Fruit fly (Drosophila melanogaster) whole organism, pupa: ENCODE measurements around the gene CG6865.
A peak's percentile ranks its signal among the peaks of the same experiment; 100 is the strongest.

ENCODE experiments used
- CG10348 ChIP-seq: fragments of 200-800 bp; sonication (Bioruptor generic); IDR thresholded peaks from 2 replicates; pipeline ENCODE4 v1.3.6; 2022; ENCODE audit warnings: missing biosample characterization, missing genetic modification characterization
- CG12605 ChIP-seq: fragments of 200-800 bp; sonication (Bioruptor generic); IDR thresholded peaks from 2 replicates; pipeline ENCODE4 v1.3.6; 2022; ENCODE audit warnings: missing biosample characterization, missing genetic modification characterization
- CG13204 ChIP-seq: fragments of 200-800 bp; sonication (Bioruptor generic); optimal IDR thresholded peaks from 2 replicates; lab custom pipeline; 2018; ENCODE audit warnings: missing biosample characterization, mild to moderate bottlenecking, missing genetic modification characterization, moderate library complexity
- CG14655 ChIP-seq: fragments of 200-800 bp; sonication (Bioruptor generic); optimal IDR thresholded peaks from 3 replicates; lab custom pipeline; 2017; ENCODE audit warnings: mild to moderate bottlenecking, missing biosample characterization, missing genetic modification reagents, missing genetic modification characterization
- CG15710 ChIP-seq: fragments of 200-800 bp; sonication (Bioruptor generic); optimal IDR thresholded peaks from 2 replicates; lab custom pipeline; 2018; ENCODE audit warnings: missing biosample characterization, mild to moderate bottlenecking, missing genetic modification characterization, moderate library complexity
- CG17806 ChIP-seq: fragments of 200-800 bp; sonication (Bioruptor generic); optimal IDR thresholded peaks from 2 replicates; lab custom pipeline; 2018; ENCODE audit warnings: missing biosample characterization, mild to moderate bottlenecking, missing genetic modification characterization, moderate library complexity
- CG32121 ChIP-seq: fragments of 200-800 bp; sonication (Bioruptor generic); IDR thresholded peaks from 2 replicates; pipeline ENCODE4 v1.3.6; 2022; ENCODE audit warnings: missing biosample characterization, missing genetic modification characterization
- CG34367 ChIP-seq: fragments of 200-800 bp; sonication (Bioruptor generic); optimal IDR thresholded peaks from 2 replicates; lab custom pipeline; 2018; ENCODE audit warnings: missing biosample characterization, mild to moderate bottlenecking, missing genetic modification characterization
- CG4496 ChIP-seq: fragments of 200-800 bp; sonication (Bioruptor generic); IDR thresholded peaks from 3 replicates; pipeline ENCODE4 v1.3.6; 2022; ENCODE audit warnings: missing biosample characterization, missing genetic modification characterization
- CG8159 ChIP-seq: fragments of 200-800 bp; sonication (Bioruptor generic); optimal IDR thresholded peaks from 3 replicates; lab custom pipeline; 2018; ENCODE audit warnings: missing biosample characterization, mild to moderate bottlenecking, missing genetic modification characterization, moderate library complexity
- CG8301 ChIP-seq: fragments of 200-800 bp; sonication (Bioruptor generic); optimal IDR thresholded peaks from 2 replicates; lab custom pipeline; 2018; ENCODE audit warnings: missing biosample characterization, mild to moderate bottlenecking, missing genetic modification characterization
- CG9948 ChIP-seq: fragments of 200-800 bp; sonication (Bioruptor generic); optimal IDR thresholded peaks from 2 replicates; lab custom pipeline; 2018; ENCODE audit warnings: missing biosample characterization, mild to moderate bottlenecking, missing genetic modification characterization, moderate library complexity
- D1 ChIP-seq: fragments of 200-800 bp; sonication (Bioruptor generic); optimal IDR thresholded peaks from 2 replicates; lab custom pipeline; 2018; ENCODE audit warnings: missing biosample characterization, mild to moderate bottlenecking, missing genetic modification characterization, moderate library complexity
- EcR ChIP-seq: fragments of 200-800 bp; sonication (Bioruptor generic); optimal IDR thresholded peaks from 3 replicates; lab custom pipeline; 2019; ENCODE audit warnings: missing biosample characterization, missing genetic modification characterization, mild to moderate bottlenecking, moderate library complexity, missing genetic modification reagents
- Ets98B ChIP-seq: fragments of 200-800 bp; sonication (Bioruptor generic); IDR thresholded peaks from 2 replicates; pipeline ENCODE4 v1.3.6; 2022; ENCODE audit warnings: missing biosample characterization, missing genetic modification characterization
- Pif1A ChIP-seq: fragments of 200-800 bp; sonication (Bioruptor generic); optimal IDR thresholded peaks from 3 replicates; lab custom pipeline; 2016; ENCODE audit warnings: missing biosample characterization, missing genetic modification characterization
- Pif1B ChIP-seq: fragments of 200-800 bp; sonication (Bioruptor generic); optimal IDR thresholded peaks from 3 replicates; lab custom pipeline; 2016; ENCODE audit warnings: missing biosample characterization, missing genetic modification characterization
- Snoo ChIP-seq: fragments of 200-800 bp; sonication (Bioruptor generic); optimal IDR thresholded peaks from 3 replicates; lab custom pipeline; 2017; ENCODE audit warnings: missing biosample characterization, mild to moderate bottlenecking, missing genetic modification characterization, inconsistent platforms
- fd96Ca ChIP-seq: fragments of 200-800 bp; sonication (Bioruptor generic); IDR thresholded peaks from 3 replicates; pipeline ENCODE4 v1.3.6; 2022; ENCODE audit warnings: missing biosample characterization, missing genetic modification characterization
- gl ChIP-seq: fragments of 200-800 bp; sonication (Bioruptor generic); optimal IDR thresholded peaks from 2 replicates; lab custom pipeline; 2018; ENCODE audit warnings: missing biosample characterization, mild to moderate bottlenecking, missing genetic modification characterization
- rn ChIP-seq: fragments of 200-800 bp; sonication (Bioruptor generic); IDR thresholded peaks from 2 replicates; pipeline ENCODE4 v1.3.6; 2022; ENCODE audit warnings: missing biosample characterization, missing genetic modification characterization

The CG6865 gene

dm6 chr3L:18863327-18863726 lies at the start of gene CG6865:
TSS of gene CG6865 (plus strand) at chr3L:18863647.
- TF ChIP-seq CG17806 (tag; lab: Kevin White, UChicago) (no peak), CG8159 (tag; lab: Kevin White, UChicago) (no peak), CG4496 (GFP tag; lab: Robert Waterston, UW) (no peak), D1 (no peak), fd96Ca (GFP tag; lab: Robert Waterston, UW) (no peak), CG14655 (no peak), CG12605 (GFP tag; lab: Robert Waterston, UW) (no peak), CG9948 (tag; lab: Kevin White, UChicago) (no peak), rn (no peak), Pif1B (no peak), CG13204 (no peak), gl (tag; lab: Kevin White, UChicago) (no peak), CG32121 (no peak), Pif1A (GFP tag; lab: Kevin White, UChicago) (no peak), Snoo (tag; lab: Kevin White, UChicago) (no peak), Ets98B (GFP tag; lab: Robert Waterston, UW) (no peak), EcR (no peak), CG15710 (no peak)

- TF ChIP-seq CG8159 (tag; lab: Kevin White, UChicago) (peak; percentile 35), CG10348 (GFP tag; lab: Robert Waterston, UW) (no peak), CG14655 (peak; percentile 86), CG8301 (tag; lab: Kevin White, UChicago) (peak; percentile 80), CG4496 (GFP tag; lab: Robert Waterston, UW) (peak; percentile 82; the same call in 2 of the 3 replicates), CG13204 (peak; percentile 83), CG34367 (peak; percentile 62), gl (tag; lab: Kevin White, UChicago) (peak; percentile 72), D1 (no peak), CG9948 (tag; lab: Kevin White, UChicago) (peak; percentile 29), CG15710 (peak; percentile 42), Pif1A (GFP tag; lab: Kevin White, UChicago) (peak; percentile 80), Ets98B (GFP tag; lab: Robert Waterston, UW) (peak; percentile 78), rn (no peak; the same call in 1 of the 2 replicates), CG17806 (tag; lab: Kevin White, UChicago) (peak; percentile 44), CG12605 (GFP tag; lab: Robert Waterston, UW) (peak; percentile 59; the same call in 1 of the 2 replicates), fd96Ca (GFP tag; lab: Robert Waterston, UW) (no peak), CG32121 (peak; percentile 84), Snoo (tag; lab: Kevin White, UChicago) (peak; percentile 71), EcR (peak; percentile 91), Pif1B (peak; percentile 65)
These were observed 49.3 kb upstream of the CG6865 start for dm6 chr3L:18813963-18814647.

- TF ChIP-seq fd96Ca (GFP tag; lab: Robert Waterston, UW) (no peak), CG9948 (tag; lab: Kevin White, UChicago) (no peak), CG4496 (GFP tag; lab: Robert Waterston, UW) (no peak), rn (no peak), Snoo (tag; lab: Kevin White, UChicago) (no peak), CG32121 (no peak), D1 (no peak), CG17806 (tag; lab: Kevin White, UChicago) (no peak), CG8301 (tag; lab: Kevin White, UChicago) (no peak), Pif1A (GFP tag; lab: Kevin White, UChicago) (no peak), CG14655 (no peak), CG13204 (no peak), gl (tag; lab: Kevin White, UChicago) (no peak)
- TF ChIP-seq, all 21 proteins: peak for 0
These were observed 47.3 kb upstream of the CG6865 start for dm6 chr3L:18816176-18816575.

DNA sequence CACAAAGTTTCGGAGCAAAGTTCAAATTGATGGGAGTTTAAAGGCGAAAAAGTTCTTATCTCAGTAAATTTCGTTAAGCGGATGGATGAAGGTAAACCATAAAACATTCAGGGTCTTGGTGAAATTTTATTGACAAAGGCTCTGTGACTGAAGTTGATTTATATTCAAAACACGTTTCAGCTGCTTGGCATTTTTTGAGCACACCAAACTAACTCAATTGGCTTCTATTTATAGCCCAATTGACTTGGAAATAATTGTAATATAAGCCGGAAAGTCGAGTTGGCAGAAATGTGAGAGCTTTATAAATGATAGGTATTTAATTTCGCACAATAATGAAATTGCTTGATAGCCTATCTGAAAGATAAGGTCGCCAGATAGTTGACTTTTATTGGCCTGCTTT lies 46.7 kb upstream of the CG6865 start:
- no peak for TF ChIP-seq Snoo (tag; lab: Kevin White, UChicago)

DNA sequence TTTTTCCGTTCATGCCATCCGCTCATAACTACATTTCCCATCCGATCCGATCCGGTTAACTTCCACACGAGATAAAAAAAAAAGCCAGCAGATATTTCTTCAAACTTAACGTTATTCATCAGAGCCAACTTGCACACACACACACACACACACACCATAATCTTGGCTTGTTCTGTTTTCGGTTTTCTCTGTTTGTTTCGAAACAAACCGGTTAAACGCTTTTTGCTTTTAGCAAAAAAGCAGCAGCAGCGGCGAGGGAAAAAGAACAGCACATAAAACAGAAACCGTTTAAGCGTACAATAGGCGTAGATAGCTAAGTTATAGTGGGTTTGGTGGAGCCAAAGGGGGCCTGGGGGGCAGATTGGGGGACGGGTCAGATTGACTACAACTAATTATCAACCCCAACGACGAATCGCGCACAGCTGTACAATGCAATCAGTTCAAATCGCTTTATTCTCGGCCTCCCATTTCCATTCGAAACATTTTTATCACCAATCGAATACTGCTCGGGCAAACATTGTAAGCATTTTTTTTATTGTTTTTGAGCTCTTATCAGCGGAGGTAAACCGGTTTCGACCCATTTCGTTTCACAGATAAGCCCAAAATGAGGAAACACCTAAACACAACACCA lies 46.1 kb upstream of the CG6865 start:
- peak; percentile 52 for TF ChIP-seq CG13204
- TF ChIP-seq gl (tag; lab: Kevin White, UChicago): peak; percentile 30
- no peak for TF ChIP-seq D1
- TF ChIP-seq CG32121: 0 out of 2 replicates have a peak, but pooled peaks have one; percentile 15
- TF ChIP-seq EcR: peak; percentile 28

dm6 chr3L:18819262-18819886 lies 44.1 kb upstream of the CG6865 start:
- TF ChIP-seq CG10348 (GFP tag; lab: Robert Waterston, UW): no peak
- TF ChIP-seq CG13204: peak; percentile 29
- TF ChIP-seq CG8301 (tag; lab: Kevin White, UChicago): peak; percentile 62
- TF ChIP-seq D1: no peak
- peak; percentile 81 for TF ChIP-seq CG12605 (GFP tag; lab: Robert Waterston, UW)
- peak; percentile 58; the same call in 1 of the 3 replicates for TF ChIP-seq CG4496 (GFP tag; lab: Robert Waterston, UW)
- TF ChIP-seq Ets98B (GFP tag; lab: Robert Waterston, UW): peak; percentile 62
- no peak for TF ChIP-seq EcR
- peak; percentile 0 for TF ChIP-seq CG17806 (tag; lab: Kevin White, UChicago)
- peak; percentile 47 for TF ChIP-seq CG15710
- peak; percentile 57 for TF ChIP-seq CG14655
- peak; percentile 38 for TF ChIP-seq CG8159 (tag; lab: Kevin White, UChicago)
- no peak for TF ChIP-seq rn
- TF ChIP-seq CG32121: 0 out of 2 replicates have a peak, but pooled peaks have one; percentile 8
- no peak for TF ChIP-seq CG9948 (tag; lab: Kevin White, UChicago)
- peak; percentile 24 for TF ChIP-seq Pif1A (GFP tag; lab: Kevin White, UChicago)
- TF ChIP-seq Pif1B: peak; percentile 9
- TF ChIP-seq CG34367: no peak
- TF ChIP-seq fd96Ca (GFP tag; lab: Robert Waterston, UW): no peak
- TF ChIP-seq Snoo (tag; lab: Kevin White, UChicago): peak; percentile 30
- peak; percentile 39 for TF ChIP-seq gl (tag; lab: Kevin White, UChicago)
- TF ChIP-seq, all 21 proteins: peak for 14
